Worm (Caenorhabditis elegans): ENCODE measurements around the gene sumv-1.

ce11 chrIII:5264813-5265212 lies 10.8 kb upstream of the sumv-1 start, which contains the start of gene gro-1:
- TF ChIP-seq lin-35 (GFP tag; optimal IDR thresholded peaks at IDR 0.05) (no peak), ceh-91 (GFP tag; IDR thresholded peaks at IDR 0.05) (no peak), F33H1.4 (GFP tag; IDR thresholded peaks at IDR 0.05) (no peak), fkh-3 (tag; optimal IDR thresholded peaks at IDR 0.05) (no peak), ama-1 (optimal IDR thresholded peaks at IDR 0.05) (no peak), ama-1 (GFP tag; optimal IDR thresholded peaks at IDR 0.05) (no peak), mxl-1 (tag; optimal IDR thresholded peaks at IDR 0.05) (no peak), Y56A3A.18 (GFP tag; IDR thresholded peaks at IDR 0.05) (no peak), cebp-2 (GFP tag; IDR thresholded peaks at IDR 0.05) (no peak), efl-1 (GFP tag; optimal IDR thresholded peaks at IDR 0.05) (no peak), Y53F4B.3 (GFP tag; IDR thresholded peaks at IDR 0.05) (no peak), Y67H2A.10 (GFP tag; conservative IDR thresholded peaks at IDR 0.05) (no peak)

Data from whole organism, young adult.